Fruit fly (Drosophila melanogaster) whole organism, pupa: ENCODE data around the gene CG43996.

Experiments
- CG10348 ChIP-seq: fragments of 200-800 bp; sonication (Bioruptor generic); IDR thresholded peaks from 2 replicates; pipeline ENCODE4 v1.3.6; 2022; ENCODE audit warnings: missing biosample characterization, missing genetic modification characterization
- CG12605 ChIP-seq: fragments of 200-800 bp; sonication (Bioruptor generic); IDR thresholded peaks from 2 replicates; pipeline ENCODE4 v1.3.6; 2022; ENCODE audit warnings: missing biosample characterization, missing genetic modification characterization
- CG13204 ChIP-seq: fragments of 200-800 bp; sonication (Bioruptor generic); optimal IDR thresholded peaks from 2 replicates; lab custom pipeline; 2018; ENCODE audit warnings: missing biosample characterization, mild to moderate bottlenecking, missing genetic modification characterization, moderate library complexity
- CG14655 ChIP-seq: fragments of 200-800 bp; sonication (Bioruptor generic); optimal IDR thresholded peaks from 3 replicates; lab custom pipeline; 2017; ENCODE audit warnings: mild to moderate bottlenecking, missing biosample characterization, missing genetic modification reagents, missing genetic modification characterization
- CG15710 ChIP-seq: fragments of 200-800 bp; sonication (Bioruptor generic); optimal IDR thresholded peaks from 2 replicates; lab custom pipeline; 2018; ENCODE audit warnings: missing biosample characterization, mild to moderate bottlenecking, missing genetic modification characterization, moderate library complexity
- CG17806 ChIP-seq: fragments of 200-800 bp; sonication (Bioruptor generic); optimal IDR thresholded peaks from 2 replicates; lab custom pipeline; 2018; ENCODE audit warnings: missing biosample characterization, mild to moderate bottlenecking, missing genetic modification characterization, moderate library complexity
- CG32121 ChIP-seq: fragments of 200-800 bp; sonication (Bioruptor generic); IDR thresholded peaks from 2 replicates; pipeline ENCODE4 v1.3.6; 2022; ENCODE audit warnings: missing biosample characterization, missing genetic modification characterization
- CG34367 ChIP-seq: fragments of 200-800 bp; sonication (Bioruptor generic); optimal IDR thresholded peaks from 2 replicates; lab custom pipeline; 2018; ENCODE audit warnings: missing biosample characterization, mild to moderate bottlenecking, missing genetic modification characterization
- CG4496 ChIP-seq: fragments of 200-800 bp; sonication (Bioruptor generic); IDR thresholded peaks from 3 replicates; pipeline ENCODE4 v1.3.6; 2022; ENCODE audit warnings: missing biosample characterization, missing genetic modification characterization
- CG8159 ChIP-seq: fragments of 200-800 bp; sonication (Bioruptor generic); optimal IDR thresholded peaks from 3 replicates; lab custom pipeline; 2018; ENCODE audit warnings: missing biosample characterization, mild to moderate bottlenecking, missing genetic modification characterization, moderate library complexity
- CG8301 ChIP-seq: fragments of 200-800 bp; sonication (Bioruptor generic); optimal IDR thresholded peaks from 2 replicates; lab custom pipeline; 2018; ENCODE audit warnings: missing biosample characterization, mild to moderate bottlenecking, missing genetic modification characterization
- CG9948 ChIP-seq: fragments of 200-800 bp; sonication (Bioruptor generic); optimal IDR thresholded peaks from 2 replicates; lab custom pipeline; 2018; ENCODE audit warnings: missing biosample characterization, mild to moderate bottlenecking, missing genetic modification characterization, moderate library complexity
- EcR ChIP-seq: fragments of 200-800 bp; sonication (Bioruptor generic); optimal IDR thresholded peaks from 3 replicates; lab custom pipeline; 2019; ENCODE audit warnings: missing biosample characterization, missing genetic modification characterization, mild to moderate bottlenecking, moderate library complexity, missing genetic modification reagents
- Ets98B ChIP-seq: fragments of 200-800 bp; sonication (Bioruptor generic); IDR thresholded peaks from 2 replicates; pipeline ENCODE4 v1.3.6; 2022; ENCODE audit warnings: missing biosample characterization, missing genetic modification characterization
- Pif1A ChIP-seq: fragments of 200-800 bp; sonication (Bioruptor generic); optimal IDR thresholded peaks from 3 replicates; lab custom pipeline; 2016; ENCODE audit warnings: missing biosample characterization, missing genetic modification characterization
- Pif1B ChIP-seq: fragments of 200-800 bp; sonication (Bioruptor generic); optimal IDR thresholded peaks from 3 replicates; lab custom pipeline; 2016; ENCODE audit warnings: missing biosample characterization, missing genetic modification characterization
- Snoo ChIP-seq: fragments of 200-800 bp; sonication (Bioruptor generic); optimal IDR thresholded peaks from 3 replicates; lab custom pipeline; 2017; ENCODE audit warnings: missing biosample characterization, mild to moderate bottlenecking, missing genetic modification characterization, inconsistent platforms
- fd96Ca ChIP-seq: fragments of 200-800 bp; sonication (Bioruptor generic); IDR thresholded peaks from 3 replicates; pipeline ENCODE4 v1.3.6; 2022; ENCODE audit warnings: missing biosample characterization, missing genetic modification characterization
- gl ChIP-seq: fragments of 200-800 bp; sonication (Bioruptor generic); optimal IDR thresholded peaks from 2 replicates; lab custom pipeline; 2018; ENCODE audit warnings: missing biosample characterization, mild to moderate bottlenecking, missing genetic modification characterization
- rn ChIP-seq: fragments of 200-800 bp; sonication (Bioruptor generic); IDR thresholded peaks from 2 replicates; pipeline ENCODE4 v1.3.6; 2022; ENCODE audit warnings: missing biosample characterization, missing genetic modification characterization

Gene CG43996

dm6 chrX:17022004-17022403, at the start of gene CG43996:
TSS of gene CG43996 (plus strand) at chrX:17022304.
- TF ChIP-seq gl (no peak), CG10348 (GFP tag; lab: Robert Waterston, UW) (no peak), CG17806 (tag; lab: Kevin White, UChicago) (no peak), CG13204 (GFP tag; lab: Kevin White, UChicago) (no peak), CG8301 (tag; lab: Kevin White, UChicago) (no peak)

- no peak for TF ChIP-seq CG8301 (tag; lab: Kevin White, UChicago)
- TF ChIP-seq Pif1B = no peak
- TF ChIP-seq, all 21 proteins: peak for 0
These were observed 35.2 kb upstream of the CG43996 start for dm6 chrX:16986928-16987327.

- TF ChIP-seq CG8159 (tag; lab: Kevin White, UChicago) (peak; percentile 29), CG17806 (tag; lab: Kevin White, UChicago) (no peak), EcR (GFP tag; lab: Kevin White, UChicago) (no peak)
- TF ChIP-seq, all 21 proteins: peak for 1
These were observed 669 bp upstream of the CG43996 start for dm6 chrX:17021435-17021834.

dm6 chrX:17023199-17023598, 1.1 kb downstream of the CG43996 start, which contains the start of gene CG43997:
TSS of gene CG43997 (plus strand) at chrX:17023499.
- no peak for TF ChIP-seq gl
- TF ChIP-seq Ets98B (GFP tag; lab: Robert Waterston, UW) = no peak
- TF ChIP-seq, all 21 proteins: peak for 0

dm6 chrX:17047730-17048577, 25.9 kb downstream of the CG43996 start:
- TF ChIP-seq rn (GFP tag; lab: Robert Waterston, UW) (no peak), fd96Ca (no peak), EcR (GFP tag; lab: Kevin White, UChicago) (no peak), CG10348 (GFP tag; lab: Robert Waterston, UW) (no peak), CG14655 (GFP tag; lab: Kevin White, UChicago) (no peak), CG12605 (GFP tag; lab: Robert Waterston, UW) (peak; percentile 70), Pif1A (no peak), CG8159 (tag; lab: Kevin White, UChicago) (no peak)

dm6 chrX:17066632-17067031, 44.5 kb downstream of the CG43996 start, which contains the start of gene CG45002:
TSS of gene CG45002 (minus strand) at chrX:17066732.
- TF ChIP-seq CG13204 (GFP tag; lab: Kevin White, UChicago) (no peak), CG12605 (GFP tag; lab: Robert Waterston, UW) (0 out of 2 replicates have a peak, but pooled peaks have one; percentile 34)

dm6 chrX:17068423-17068822, 46.3 kb downstream of the CG43996 start, which contains the start of gene CG43077:
TSS of gene CG43077 (minus strand) at chrX:17068523.
- TF ChIP-seq CG8301 (tag; lab: Kevin White, UChicago) = no peak
- TF ChIP-seq Ets98B (GFP tag; lab: Robert Waterston, UW) = no peak
- no peak for TF ChIP-seq CG13204 (GFP tag; lab: Kevin White, UChicago)
- no peak for TF ChIP-seq CG14655 (GFP tag; lab: Kevin White, UChicago)
- no peak for TF ChIP-seq CG9948 (tag; lab: Kevin White, UChicago)
- TF ChIP-seq CG34367 (tag; lab: Kevin White, UChicago) = no peak
- no peak for TF ChIP-seq CG8159 (tag; lab: Kevin White, UChicago)
- no peak for TF ChIP-seq gl
- TF ChIP-seq CG12605 (GFP tag; lab: Robert Waterston, UW) = no peak
- no peak for TF ChIP-seq CG15710
- no peak for TF ChIP-seq CG10348 (GFP tag; lab: Robert Waterston, UW)
- no peak for TF ChIP-seq CG4496
- no peak for TF ChIP-seq Snoo (tag; lab: Kevin White, UChicago)
- TF ChIP-seq rn (GFP tag; lab: Robert Waterston, UW) = no peak
- TF ChIP-seq Pif1A = no peak
- TF ChIP-seq fd96Ca = no peak
- TF ChIP-seq EcR (GFP tag; lab: Kevin White, UChicago) = no peak
- TF ChIP-seq CG32121 = no peak
- TF ChIP-seq CG17806 (tag; lab: Kevin White, UChicago) = no peak
- no peak for TF ChIP-seq Pif1B
